Worm (Caenorhabditis elegans): ENCODE results near the gene shl-1.

Gene shl-1

ce11 chrIV:6372267-6372666 is 11.6 kb downstream of the shl-1 start:
- TF ChIP-seq nhr-77 (tag; optimal IDR thresholded peaks at IDR 0.05) (no peak), ama-1 (optimal IDR thresholded peaks at IDR 0.05) (no peak), ztf-4 (tag; optimal IDR thresholded peaks at IDR 0.05) (no peak), elt-3 (tag; optimal IDR thresholded peaks at IDR 0.05) (no peak), pqm-1 (tag; optimal IDR thresholded peaks at IDR 0.05) (no peak), nhr-20 (tag; optimal IDR thresholded peaks at IDR 0.05) (no peak), fkh-10 (GFP tag; optimal IDR thresholded peaks at IDR 0.05) (no peak), zag-1 (tag; optimal IDR thresholded peaks at IDR 0.05) (no peak), unc-86 (tag; optimal IDR thresholded peaks at IDR 0.05) (no peak), egl-27 (tag; optimal IDR thresholded peaks at IDR 0.05) (no peak), snpc-4 (tag; optimal IDR thresholded peaks at IDR 0.05) (no peak), fkh-8 (tag; optimal IDR thresholded peaks at IDR 0.05) (no peak), grh-1 (GFP tag; IDR thresholded peaks at IDR 0.05) (no peak), hlh-4 (tag; optimal IDR thresholded peaks at IDR 0.05) (no peak), lin-15B (tag; optimal IDR thresholded peaks at IDR 0.05) (no peak), efl-1 (optimal IDR thresholded peaks at IDR 0.05) (no peak), efl-1 (GFP tag; optimal IDR thresholded peaks at IDR 0.05 in 1 of 2) (no peak), hlh-17 (GFP tag; optimal IDR thresholded peaks at IDR 0.05; ENCODE audit: borderline replicate concordance) (no peak), mab-9 (GFP tag; IDR thresholded peaks at IDR 0.05) (no peak), dpl-1 (GFP tag; optimal IDR thresholded peaks at IDR 0.05) (no peak)

- TF ChIP-seq efl-3 (GFP tag; optimal IDR thresholded peaks at IDR 0.05) (no peak), mdl-1 (tag; optimal IDR thresholded peaks at IDR 0.05) (no peak), unc-30 (tag; optimal IDR thresholded peaks at IDR 0.05) (no peak), hpl-2 (GFP tag; optimal IDR thresholded peaks at IDR 0.05) (no peak), lsy-2 (tag; optimal IDR thresholded peaks at IDR 0.05) (peak in 1 of 2 experiments; percentile 52), aha-1 (tag; optimal IDR thresholded peaks at IDR 0.05) (no peak), ceh-90 (tag; optimal IDR thresholded peaks at IDR 0.05) (peak; percentile 77), mef-2 (tag; optimal IDR thresholded peaks at IDR 0.05) (no peak), sptf-1 (tag; optimal IDR thresholded peaks at IDR 0.05) (no peak), nhr-71 (tag; optimal IDR thresholded peaks at IDR 0.05) (peak; percentile 58), nhr-76 (tag; optimal IDR thresholded peaks at IDR 0.05) (no peak), ama-1 (optimal IDR thresholded peaks at IDR 0.05) (no peak), nhr-19 (GFP tag; conservative IDR thresholded peaks at IDR 0.05) (peak; percentile 29; the same call in 1 of the 2 replicates), lir-3 (tag; optimal IDR thresholded peaks at IDR 0.05; ENCODE audit: poor library complexity) (peak; percentile 57), tbx-2 (tag; optimal IDR thresholded peaks at IDR 0.05) (peak; percentile 7), snu-23 (GFP tag; optimal IDR thresholded peaks at IDR 0.05) (peak; percentile 37), efl-1 (optimal IDR thresholded peaks at IDR 0.05) (peak; percentile 90 to 92), efl-1 (GFP tag; optimal IDR thresholded peaks at IDR 0.05 in 1 of 2) (peak; percentile 89 to 99), ztf-11 (tag; optimal IDR thresholded peaks at IDR 0.05) (peak in 1 of 2 experiments; percentile 8), grh-1 (GFP tag; IDR thresholded peaks at IDR 0.05) (no peak), nhr-47 (tag; optimal IDR thresholded peaks at IDR 0.05) (peak; percentile 56), jun-1 (tag; optimal IDR thresholded peaks at IDR 0.05) (no peak), mab-9 (GFP tag; IDR thresholded peaks at IDR 0.05) (no peak), sox-4 (tag; optimal IDR thresholded peaks at IDR 0.05) (peak; percentile 5), swsn-7 (tag; optimal IDR thresholded peaks at IDR 0.05) (peak; percentile 26), nhr-85 (tag) (peak; percentile 80), snpc-4 (tag; optimal IDR thresholded peaks at IDR 0.05) (no peak), tlp-1 (tag; optimal IDR thresholded peaks at IDR 0.05) (no peak), aly-2 (tag; optimal IDR thresholded peaks at IDR 0.05) (no peak), nhr-237 (tag; optimal IDR thresholded peaks at IDR 0.05) (no peak), C04F5.9 (tag; optimal IDR thresholded peaks at IDR 0.05) (no peak), hlh-4 (tag; optimal IDR thresholded peaks at IDR 0.05) (no peak), nhr-90 (tag; optimal IDR thresholded peaks at IDR 0.05; ENCODE audit: poor library complexity) (peak; percentile 57), egl-27 (tag; optimal IDR thresholded peaks at IDR 0.05) (no peak), isw-1 (GFP tag; IDR thresholded peaks at IDR 0.05) (no peak), fkh-10 (GFP tag; optimal IDR thresholded peaks at IDR 0.05) (no peak), ceh-88 (GFP tag; IDR thresholded peaks at IDR 0.05) (no peak), xbp-1 (tag; optimal IDR thresholded peaks at IDR 0.05) (peak; percentile 2), mep-1 (tag; optimal IDR thresholded peaks at IDR 0.05) (no peak), unc-86 (tag; optimal IDR thresholded peaks at IDR 0.05) (no peak), ztf-4 (tag; optimal IDR thresholded peaks at IDR 0.05) (no peak), zag-1 (tag; optimal IDR thresholded peaks at IDR 0.05) (no peak), nhr-20 (tag; optimal IDR thresholded peaks at IDR 0.05) (peak; percentile 22), dsc-1 (tag; optimal IDR thresholded peaks at IDR 0.05) (peak; percentile 36), pqm-1 (tag; optimal IDR thresholded peaks at IDR 0.05) (no peak)
Observed at ce11 chrIV:6369489-6369888, 14.4 kb downstream of the shl-1 start.

Measured in whole organism, L1 larva.